Fruit fly (Drosophila melanogaster) whole organism, embryonic: ENCODE measurements around the gene Tcs3.

Experiments
- Asciz ChIP-seq: fragments of 200-800 bp; sonication (Bioruptor generic); optimal IDR thresholded peaks from 2 replicates; lab custom pipeline; 2017; ENCODE audit warnings: missing biosample characterization, mild to moderate bottlenecking, missing genetic modification characterization, missing genetic modification reagents
- Bgb ChIP-seq: fragments of 200-800 bp; sonication (Bioruptor generic); IDR thresholded peaks from 2 replicates; pipeline ENCODE4 v1.3.6; 2022; ENCODE audit warnings: missing biosample characterization, missing genetic modification characterization; ENCODE audit not compliant: partially characterized antibody
- CG10147 ChIP-seq: fragments of 200-800 bp; sonication (Bioruptor generic); optimal IDR thresholded peaks from 2 replicates; lab custom pipeline; 2019; ENCODE audit warnings: missing biosample characterization, mild to moderate bottlenecking, missing genetic modification characterization, moderate library complexity
- CG11085 ChIP-seq: fragments of 200-800 bp; sonication (Bioruptor generic); IDR thresholded peaks from 2 replicates; pipeline ENCODE4 v1.3.6; 2022; ENCODE audit warnings: missing biosample characterization, missing genetic modification characterization
- CG11723 ChIP-seq: fragments of 200-800 bp; sonication (Bioruptor generic); optimal IDR thresholded peaks from 2 replicates; lab custom pipeline; 2017; ENCODE audit warnings: missing biosample characterization, mild to moderate bottlenecking, missing genetic modification characterization
- CG14050 ChIP-seq: fragments of 200-800 bp; sonication (Bioruptor generic); IDR thresholded peaks from 3 replicates; pipeline ENCODE4 v1.3.6; 2022; ENCODE audit warnings: missing biosample characterization, missing genetic modification characterization
- CG1792 ChIP-seq: fragments of 200-800 bp; sonication (Bioruptor generic); optimal IDR thresholded peaks from 2 replicates; lab custom pipeline; 2016; ENCODE audit warnings: missing biosample characterization, missing genetic modification characterization
- CG31224 ChIP-seq: fragments of 200-800 bp; sonication (Bioruptor generic); IDR thresholded peaks from 2 replicates; pipeline ENCODE4 v1.3.6; 2022; ENCODE audit warnings: missing biosample characterization, missing genetic modification characterization
- CG3163 ChIP-seq: fragments of 200-800 bp; sonication (Bioruptor generic); optimal IDR thresholded peaks from 3 replicates; lab custom pipeline; 2016; ENCODE audit warnings: missing biosample characterization, missing genetic modification characterization
- CG33557 ChIP-seq: fragments of 200-800 bp; sonication (Bioruptor generic); optimal IDR thresholded peaks from 2 replicates; lab custom pipeline; 2019; ENCODE audit warnings: missing biosample characterization, mild to moderate bottlenecking, missing genetic modification characterization, moderate library complexity
- CG3847 ChIP-seq: fragments of 200-800 bp; sonication (Bioruptor generic); IDR thresholded peaks from 2 replicates; pipeline ENCODE4 v1.3.6; 2022; ENCODE audit warnings: missing biosample characterization, missing genetic modification characterization
- CG5180 ChIP-seq: fragments of 200-800 bp; sonication (Bioruptor generic); optimal IDR thresholded peaks from 3 replicates; lab custom pipeline; 2017; ENCODE audit warnings: missing biosample characterization, missing genetic modification characterization, mild to moderate bottlenecking, moderate library complexity, missing genetic modification reagents
- CG5245 ChIP-seq: fragments of 200-800 bp; sonication (Bioruptor generic); optimal IDR thresholded peaks from 3 replicates; lab custom pipeline; 2016; ENCODE audit warnings: missing biosample characterization, missing genetic modification characterization
- CG7271 ChIP-seq: fragments of 200-800 bp; sonication (Bioruptor generic); optimal IDR thresholded peaks from 2 replicates; lab custom pipeline; 2018; ENCODE audit warnings: missing biosample characterization, mild to moderate bottlenecking, missing genetic modification characterization, moderate library complexity
- CG7556 ChIP-seq: fragments of 200-800 bp; sonication (Bioruptor generic); optimal IDR thresholded peaks from 2 replicates; lab custom pipeline; 2017; ENCODE audit warnings: missing biosample characterization, mild to moderate bottlenecking, missing genetic modification characterization
- CG8924 ChIP-seq: fragments of 200-800 bp; optimal IDR thresholded peaks from 3 replicates; lab custom pipeline; 2019; ENCODE audit warnings: missing biosample characterization, mild to moderate bottlenecking, missing genetic modification characterization, moderate library complexity
- Chrac-16 ChIP-seq: fragments of 200-800 bp; sonication (Bioruptor generic); optimal IDR thresholded peaks from 3 replicates; lab custom pipeline; 2016; ENCODE audit warnings: missing biosample characterization, missing genetic modification characterization
- D19A ChIP-seq: fragments of 200-800 bp; optimal IDR thresholded peaks from 3 replicates; lab custom pipeline; 2019; ENCODE audit warnings: missing biosample characterization, mild to moderate bottlenecking, missing genetic modification characterization, moderate library complexity
- Deaf1 ChIP-seq: fragments of 200-800 bp; optimal IDR thresholded peaks from 3 replicates; lab custom pipeline; 2019; ENCODE audit warnings: missing biosample characterization, mild to moderate bottlenecking, missing genetic modification characterization, moderate library complexity
- Doc3 ChIP-seq: fragments of 200-800 bp; sonication (Bioruptor generic); IDR thresholded peaks from 3 replicates; pipeline ENCODE4 v1.3.6; 2022; ENCODE audit warnings: missing biosample characterization, missing genetic modification characterization; ENCODE audit not compliant: partially characterized antibody
- Dref ChIP-seq: fragments of 200-800 bp; sonication (Bioruptor generic); IDR thresholded peaks from 2 replicates; pipeline ENCODE4 v1.3.6; 2022; ENCODE audit warnings: missing biosample characterization, missing genetic modification characterization
- Gsc ChIP-seq: fragments of 200-800 bp; sonication (Bioruptor generic); IDR thresholded peaks from 2 replicates; pipeline ENCODE4 v1.3.6; 2022; ENCODE audit warnings: missing biosample characterization, missing genetic modification characterization
- HmgD ChIP-seq: fragments of 200-800 bp; sonication (Bioruptor generic); optimal IDR thresholded peaks from 3 replicates; lab custom pipeline; 2016; ENCODE audit warnings: missing biosample characterization, missing genetic modification characterization
- Nf-YC ChIP-seq: fragments of 200-800 bp; optimal IDR thresholded peaks from 3 replicates; lab custom pipeline; 2019; ENCODE audit warnings: missing biosample characterization, mild to moderate bottlenecking, missing genetic modification characterization, moderate library complexity
- Rfx ChIP-seq: fragments of 200-800 bp; sonication (Bioruptor generic); IDR thresholded peaks from 2 replicates; pipeline ENCODE4 v1.3.6; 2022; ENCODE audit warnings: missing biosample characterization, missing genetic modification characterization
- Rx ChIP-seq: fragments of 200-800 bp; sonication (Bioruptor generic); IDR thresholded peaks from 2 replicates; pipeline ENCODE4 v1.3.6; 2022; ENCODE audit warnings: missing biosample characterization, missing genetic modification characterization
- Side ChIP-seq: fragments of 200-800 bp; sonication (Bioruptor generic); optimal IDR thresholded peaks from 2 replicates; lab custom pipeline; 2016; ENCODE audit warnings: missing biosample characterization, missing genetic modification characterization
- Sry-β ChIP-seq: fragments of 200-800 bp; sonication (Bioruptor generic); optimal IDR thresholded peaks from 2 replicates; lab custom pipeline; 2018; ENCODE audit warnings: missing biosample characterization, mild to moderate bottlenecking, missing genetic modification characterization, moderate library complexity
- cas ChIP-seq: fragments of 200-800 bp; sonication (Bioruptor generic); IDR thresholded peaks from 2 replicates; pipeline ENCODE4 v1.3.6; 2022; ENCODE audit warnings: missing biosample characterization, missing genetic modification characterization
- cato ChIP-seq: fragments of 200-800 bp; sonication (Bioruptor generic); optimal IDR thresholded peaks from 2 replicates; lab custom pipeline; 2016; ENCODE audit warnings: missing biosample characterization, missing genetic modification characterization, borderline replicate concordance
- cg ChIP-seq: fragments of 200-800 bp; sonication (Bioruptor generic); optimal IDR thresholded peaks from 3 replicates; lab custom pipeline; 2019; ENCODE audit warnings: missing biosample characterization, mild to moderate bottlenecking, missing genetic modification characterization, moderate library complexity
- chinmo ChIP-seq: fragments of 200-800 bp; sonication (Bioruptor generic); IDR thresholded peaks from 4 replicates; pipeline ENCODE4 v1.3.6; 2022; ENCODE audit warnings: missing biosample characterization, missing genetic modification characterization; ENCODE audit not compliant: partially characterized antibody
- ci ChIP-seq: fragments of 200-800 bp; sonication (Bioruptor generic); IDR thresholded peaks from 3 replicates; pipeline ENCODE4 v1.3.6; 2022; ENCODE audit warnings: missing biosample characterization, missing genetic modification characterization
- da ChIP-seq: fragments of 200-800 bp; sonication (Bioruptor generic); optimal IDR thresholded peaks from 2 replicates; lab custom pipeline; 2016; ENCODE audit warnings: missing biosample characterization, missing genetic modification characterization
- kay ChIP-seq: fragments of 200-800 bp; sonication (Bioruptor generic); optimal IDR thresholded peaks from 2 replicates; lab custom pipeline; 2016; ENCODE audit warnings: missing biosample characterization, missing genetic modification characterization
- lab ChIP-seq: fragments of 200-800 bp; sonication (Bioruptor generic); optimal IDR thresholded peaks from 3 replicates; lab custom pipeline; 2017; ENCODE audit warnings: missing biosample characterization, missing genetic modification characterization, mild to moderate bottlenecking, moderate library complexity, missing genetic modification reagents
- pnt ChIP-seq: fragments of 200-800 bp; sonication (Bioruptor generic); optimal IDR thresholded peaks from 3 replicates; lab custom pipeline; 2016; ENCODE audit warnings: missing biosample characterization, missing genetic modification characterization
- sim ChIP-seq: fragments of 200-800 bp; sonication (Bioruptor generic); IDR thresholded peaks from 2 replicates; pipeline ENCODE4 v1.3.6; 2022; ENCODE audit warnings: missing biosample characterization, missing genetic modification characterization
- slbo ChIP-seq: fragments of 200-800 bp; sonication (Bioruptor generic); IDR thresholded peaks from 2 replicates; pipeline ENCODE4 v1.3.6; 2022; ENCODE audit warnings: missing biosample characterization, missing genetic modification characterization
- sqz ChIP-seq: fragments of 200-800 bp; sonication (Bioruptor generic); optimal IDR thresholded peaks from 3 replicates; lab custom pipeline; 2018; ENCODE audit warnings: missing biosample characterization, mild to moderate bottlenecking, missing genetic modification characterization
- stwl ChIP-seq: fragments of 200-800 bp; sonication (Bioruptor generic); optimal IDR thresholded peaks from 3 replicates; lab custom pipeline; 2018; ENCODE audit warnings: missing biosample characterization, mild to moderate bottlenecking, missing genetic modification characterization, moderate library complexity
- vvl ChIP-seq: fragments of 200-800 bp; sonication (Bioruptor generic); IDR thresholded peaks from 2 replicates; pipeline ENCODE4 v1.3.6; 2022; ENCODE audit warnings: missing biosample characterization, missing genetic modification characterization
- zen2 ChIP-seq: fragments of 200-800 bp; sonication (Bioruptor generic); IDR thresholded peaks from 3 replicates; pipeline ENCODE4 v1.3.6; 2022; ENCODE audit warnings: missing biosample characterization, missing genetic modification characterization; ENCODE audit not compliant: partially characterized antibody

The Tcs3 gene

dm6 chr3L:16393700-16394099 is 41.9 kb downstream of the Tcs3 start (continued):
- TF ChIP-seq CG3163 (GFP tag; lab: Kevin White, UChicago) (no peak), HmgD (no peak), cas (GFP tag; lab: Robert Waterston, UW) (no peak), cato (no peak), cg (no peak), Asciz (GFP tag; lab: Kevin White, UChicago) (no peak), CG8924 (tag; lab: Kevin White, UChicago) (no peak), Deaf1 (tag; lab: Kevin White, UChicago) (peak; percentile 66), Side (no peak), D19A (no peak), CG11723 (no peak), Doc3 (GFP tag; lab: Robert Waterston, UW) (no peak), stwl (tag; lab: Kevin White, UChicago) (no peak), sqz (GFP tag; lab: Kevin White, UChicago) (no peak), CG7271 (tag; lab: Kevin White, UChicago) (no peak), CG10147 (no peak), Gsc (no peak), Bgb (GFP tag; lab: Robert Waterston, UW) (no peak), ci (peak; percentile 11; the same call in 1 of the 3 replicates), CG11085 (GFP tag; lab: Robert Waterston, UW) (no peak), lab (GFP tag; lab: Kevin White, UChicago) (peak; percentile 22), CG14050 (GFP tag; lab: Robert Waterston, UW) (no peak)
- TF ChIP-seq, all 482 proteins: peak for 14

DNA sequence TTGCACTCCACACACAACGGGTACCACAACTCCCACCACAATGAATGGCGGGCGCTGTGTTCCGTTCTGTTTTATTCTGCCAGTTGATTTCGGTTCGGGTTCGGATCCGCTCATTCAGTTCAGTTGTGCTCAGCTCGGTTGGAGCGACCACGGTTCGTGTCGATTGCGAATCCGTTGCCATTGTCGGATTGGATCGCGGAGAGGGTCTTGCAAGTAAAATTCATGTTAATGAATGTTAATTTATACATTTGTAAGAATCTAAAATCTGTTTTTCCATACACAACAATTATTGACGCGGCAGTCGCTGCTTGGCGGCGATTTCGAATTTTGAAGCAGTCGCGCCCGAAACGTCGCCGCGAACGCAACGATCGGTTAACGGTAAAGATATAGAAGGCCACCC is 42.7 kb downstream of the Tcs3 start, which contains the start of gene Gagr:
TSS of gene Gagr (plus strand) at position 81 of the 400 bp plus-strand sequence.
- TF ChIP-seq kay (GFP tag; lab: Kevin White, UChicago) (no peak), CG31224 (GFP tag; lab: Robert Waterston, UW) (no peak), slbo (GFP tag; lab: Robert Waterston, UW) (0 out of 2 replicates have a peak, but pooled peaks have one; percentile 25), CG7556 (GFP tag; lab: Kevin White, UChicago) (no peak), Deaf1 (tag; lab: Kevin White, UChicago) (peak; percentile 77), Chrac-16 (GFP tag; lab: Kevin White, UChicago) (no peak), sim (GFP tag; lab: Robert Waterston, UW) (no peak), CG5245 (GFP tag; lab: Kevin White, UChicago) (no peak), CG3847 (GFP tag; lab: Robert Waterston, UW) (no peak), Sry-β (no peak), CG5180 (peak; percentile 40), CG7271 (tag; lab: Kevin White, UChicago) (no peak), zen2 (GFP tag; lab: Robert Waterston, UW) (no peak), pnt (GFP tag; lab: Kevin White, UChicago) (no peak), vvl (peak; percentile 65; the same call in 1 of the 2 replicates), da (GFP tag; lab: Kevin White, UChicago) (no peak), chinmo (GFP tag; lab: Robert Waterston, UW) (0 out of 4 replicates have a peak, but pooled peaks have one; percentile 60), CG1792 (GFP tag; lab: Kevin White, UChicago) (no peak), CG33557 (GFP tag; lab: Kevin White, UChicago) (no peak), Nf-YC (tag; lab: Kevin White, UChicago) (no peak), Rx (0 out of 2 replicates have a peak, but pooled peaks have one; percentile 10), Rfx (GFP tag; lab: Robert Waterston, UW) (0 out of 2 replicates have a peak, but pooled peaks have one; percentile 22), Dref (no peak)
- TF ChIP-seq, all 482 proteins: peak for 7
